Fruit fly (Drosophila melanogaster) whole organism, adult: ENCODE measurements around the gene Sfxn2.

Source experiments
- CG12768 ChIP-seq: fragments of 200-800 bp; sonication (Bioruptor generic); optimal IDR thresholded peaks from 2 replicates; lab custom pipeline; 2017; ENCODE audit warnings: missing biosample characterization, missing genetic modification characterization, mild to moderate bottlenecking, moderate library complexity, missing genetic modification reagents
- CG14711 ChIP-seq: fragments of 200-800 bp; sonication (Bioruptor generic); optimal IDR thresholded peaks from 2 replicates; lab custom pipeline; 2018; ENCODE audit warnings: missing biosample characterization, mild to moderate bottlenecking, missing genetic modification characterization, moderate library complexity
- CG1620 ChIP-seq: fragments of 200-800 bp; sonication (Bioruptor generic); optimal IDR thresholded peaks from 2 replicates; lab custom pipeline; 2016; ENCODE audit warnings: missing biosample characterization, missing genetic modification characterization
- CG33017 ChIP-seq: fragments of 200-800 bp; sonication (Bioruptor generic); optimal IDR thresholded peaks from 2 replicates; lab custom pipeline; 2018; ENCODE audit warnings: missing biosample characterization, mild to moderate bottlenecking, missing genetic modification characterization, moderate library complexity
- CG5204 ChIP-seq: fragments of 200-800 bp; sonication (Bioruptor generic); optimal IDR thresholded peaks from 2 replicates; lab custom pipeline; 2016; ENCODE audit warnings: missing biosample characterization, missing genetic modification characterization
- CG7045 ChIP-seq: fragments of 200-800 bp; sonication (Bioruptor generic); optimal IDR thresholded peaks from 2 replicates; lab custom pipeline; 2017; ENCODE audit warnings: missing biosample characterization, mild to moderate bottlenecking, missing genetic modification characterization
- CG7101 ChIP-seq: fragments of 200-800 bp; sonication (Bioruptor generic); optimal IDR thresholded peaks from 2 replicates; lab custom pipeline; 2018; ENCODE audit warnings: missing biosample characterization, mild to moderate bottlenecking, missing genetic modification characterization, moderate library complexity
- Clk ChIP-seq: fragments of 200-800 bp; sonication (Bioruptor generic); optimal IDR thresholded peaks from 2 replicates; lab custom pipeline; 2017; ENCODE audit warnings: missing biosample characterization, missing genetic modification characterization
- Crg-1 ChIP-seq: fragments of 200-800 bp; sonication (Bioruptor generic); optimal IDR thresholded peaks from 2 replicates; lab custom pipeline; 2016; ENCODE audit warnings: missing biosample characterization, missing genetic modification characterization
- Hr96 ChIP-seq: fragments of 200-800 bp; sonication (Bioruptor generic); optimal IDR thresholded peaks from 2 replicates; lab custom pipeline; 2016; ENCODE audit warnings: missing biosample characterization, missing genetic modification characterization
- Mnt ChIP-seq: fragments of 200-800 bp; sonication (Bioruptor generic); optimal IDR thresholded peaks from 2 replicates; lab custom pipeline; 2016; ENCODE audit warnings: missing biosample characterization, mild to moderate bottlenecking, missing genetic modification characterization
- bab1 ChIP-seq: fragments of 200-800 bp; sonication (Bioruptor generic); optimal IDR thresholded peaks from 3 replicates; lab custom pipeline; 2019; ENCODE audit warnings: missing biosample characterization, mild to moderate bottlenecking, missing genetic modification characterization, moderate library complexity
- cic ChIP-seq: fragments of 200-800 bp; sonication (Bioruptor generic); optimal IDR thresholded peaks from 2 replicates; lab custom pipeline; 2017; ENCODE audit warnings: missing biosample characterization, mild to moderate bottlenecking, missing genetic modification characterization, moderate library complexity
- cnc ChIP-seq, 2 experiments: fragments of >200 bp; optimal IDR thresholded peaks; 2 replicates each; lab custom pipeline; 2017
- kay ChIP-seq: fragments of 200-800 bp; sonication (Bioruptor generic); peaks from one replicate; lab custom pipeline; 2016; ENCODE audit warnings: missing biosample characterization, missing genetic modification characterization, borderline replicate concordance
- ovo ChIP-seq: fragments of 200-800 bp; sonication (Bioruptor generic); optimal IDR thresholded peaks from 2 replicates; lab custom pipeline; 2016; ENCODE audit warnings: missing biosample characterization, missing genetic modification characterization
- pad ChIP-seq: fragments of 200-800 bp; sonication (Bioruptor generic); optimal IDR thresholded peaks from 3 replicates; lab custom pipeline; 2017; ENCODE audit warnings: missing biosample characterization, missing genetic modification characterization, mild to moderate bottlenecking, moderate library complexity, missing genetic modification reagents
- tj ChIP-seq: fragments of 200-800 bp; sonication (Bioruptor generic); optimal IDR thresholded peaks from 3 replicates; lab custom pipeline; 2017; ENCODE audit warnings: missing biosample characterization, mild to moderate bottlenecking, missing genetic modification characterization, moderate library complexity
- toe ChIP-seq: fragments of 200-800 bp; sonication (Bioruptor generic); optimal IDR thresholded peaks from 2 replicates; lab custom pipeline; 2016; ENCODE audit warnings: missing biosample characterization, missing genetic modification characterization

Sfxn2 gene

DNA sequence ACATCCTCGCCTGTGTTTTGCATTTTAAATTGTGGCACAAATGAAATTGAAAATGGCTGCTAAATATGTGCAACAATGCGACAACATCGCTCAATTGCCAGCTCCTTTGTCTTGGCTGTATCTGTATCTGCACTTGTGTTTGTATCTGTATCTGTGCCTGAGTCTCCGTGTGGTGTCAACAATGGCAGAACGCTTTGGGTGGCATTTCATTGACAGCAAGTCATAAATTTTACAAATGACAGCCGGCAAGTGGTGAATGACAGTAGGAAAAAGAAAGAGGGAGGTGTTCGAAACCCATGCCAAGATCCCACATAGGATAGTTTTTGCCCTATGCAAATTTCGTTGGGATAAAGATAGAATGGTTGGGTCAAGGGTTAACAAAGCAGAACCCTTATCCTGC, 31.1 kb upstream of the Sfxn2 start:
- TF ChIP-seq Hr96 (GFP tag; lab: Kevin White, UChicago), result no peak
- no peak for TF ChIP-seq CG5204 (GFP tag; lab: Kevin White, UChicago)
- no peak for TF ChIP-seq Mnt (GFP tag; lab: Kevin White, UChicago)

DNA sequence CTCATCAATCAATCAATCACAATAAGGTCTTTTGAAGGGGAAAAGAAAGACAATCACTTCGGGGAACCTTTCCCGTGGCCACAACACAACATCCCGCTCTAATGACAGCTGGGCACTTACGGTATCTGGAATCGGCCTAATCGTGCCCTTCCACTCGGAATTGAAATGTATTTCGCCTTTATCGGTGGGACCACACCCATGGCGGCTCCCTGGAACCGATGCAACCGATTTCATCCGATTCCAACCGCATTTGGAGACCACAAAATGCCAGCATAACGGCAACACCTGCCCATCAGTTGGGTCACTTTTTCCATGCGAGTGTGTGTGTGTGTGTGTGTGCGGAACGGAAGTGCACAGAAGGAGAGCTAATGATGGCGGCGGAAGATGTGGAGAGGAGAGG, 30.3 kb upstream of the Sfxn2 start:
- no peak for TF ChIP-seq Hr96 (GFP tag; lab: Kevin White, UChicago)
- TF ChIP-seq CG5204 (GFP tag; lab: Kevin White, UChicago), result no peak
- no peak for TF ChIP-seq CG12768
- no peak for TF ChIP-seq CG14711 (tag; lab: Kevin White, UChicago)
- TF ChIP-seq pad (GFP tag; lab: Kevin White, UChicago), result no peak
- TF ChIP-seq cic (GFP tag; lab: Kevin White, UChicago), result no peak
- TF ChIP-seq CG7045, result no peak
- TF ChIP-seq toe, result no peak

DNA sequence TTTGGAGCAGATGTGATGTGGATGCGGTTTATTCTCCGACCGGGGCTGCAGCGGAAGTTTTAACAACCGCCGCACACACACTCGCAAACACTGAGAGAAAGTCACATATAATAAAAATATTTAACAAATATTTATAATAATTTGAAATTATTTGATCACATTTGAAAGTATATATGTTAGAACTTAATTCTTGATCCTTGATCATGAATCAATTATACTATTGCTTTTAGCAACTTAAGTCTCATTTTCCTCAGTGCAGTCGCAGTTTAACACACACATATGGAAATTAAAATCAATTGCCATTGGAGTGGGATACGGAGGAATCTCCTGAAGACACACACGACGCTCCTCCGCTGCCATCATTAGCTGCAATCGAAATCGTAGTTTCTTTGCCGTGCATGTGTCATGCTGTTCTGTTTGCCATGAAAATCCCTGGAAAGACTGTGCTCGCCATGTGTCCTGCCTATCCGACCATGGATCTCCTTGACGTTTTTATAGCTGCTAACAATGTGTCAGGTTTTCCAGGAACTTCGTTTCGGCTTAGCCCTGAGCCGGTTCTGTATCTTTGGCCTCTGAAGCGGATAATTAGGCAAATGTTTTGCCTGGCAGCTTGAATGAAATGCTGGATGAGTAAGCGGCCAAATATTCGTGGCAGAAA, 29.7 kb upstream of the Sfxn2 start:
- no peak for TF ChIP-seq CG5204 (GFP tag; lab: Kevin White, UChicago)
- TF ChIP-seq Clk (GFP tag; lab: Kevin White, UChicago), result no peak
- no peak for TF ChIP-seq tj (GFP tag; lab: Kevin White, UChicago)
- TF ChIP-seq CG7045, result no peak
- no peak for TF ChIP-seq Hr96 (GFP tag; lab: Kevin White, UChicago)
- TF ChIP-seq toe, result no peak
- TF ChIP-seq cic (GFP tag; lab: Kevin White, UChicago), result no peak
- TF ChIP-seq pad (GFP tag; lab: Kevin White, UChicago), result no peak

dm6 chr3L:19035163-19035900, 27.6 kb upstream of the Sfxn2 start:
- no peak for TF ChIP-seq Crg-1 (GFP tag; lab: Kevin White, UChicago)
- TF ChIP-seq CG1620 (GFP tag; lab: Kevin White, UChicago), result no peak
- no peak for TF ChIP-seq Mnt (GFP tag; lab: Kevin White, UChicago)
- no peak for TF ChIP-seq cic (GFP tag; lab: Kevin White, UChicago)
- no peak for TF ChIP-seq CG14711 (tag; lab: Kevin White, UChicago)
- no peak for TF ChIP-seq pad (GFP tag; lab: Kevin White, UChicago)
- no peak for TF ChIP-seq ovo (GFP tag; lab: Kevin White, UChicago)
- no peak for TF ChIP-seq tj (GFP tag; lab: Kevin White, UChicago)
- no peak for TF ChIP-seq kay
- no peak for TF ChIP-seq CG33017
- no peak for TF ChIP-seq toe
- TF ChIP-seq CG7101 (tag; lab: Kevin White, UChicago), result no peak
- TF ChIP-seq CG12768, result no peak
- TF ChIP-seq bab1 (GFP tag; lab: Kevin White, UChicago), result no peak
- no peak for TF ChIP-seq Clk (GFP tag; lab: Kevin White, UChicago)
- TF ChIP-seq CG5204 (GFP tag; lab: Kevin White, UChicago), result no peak

dm6 chr3L:19036119-19036518, 26.8 kb upstream of the Sfxn2 start:
- TF ChIP-seq CG7101 (tag; lab: Kevin White, UChicago) (no peak), CG12768 (no peak), CG33017 (no peak), Crg-1 (GFP tag; lab: Kevin White, UChicago) (no peak)

DNA sequence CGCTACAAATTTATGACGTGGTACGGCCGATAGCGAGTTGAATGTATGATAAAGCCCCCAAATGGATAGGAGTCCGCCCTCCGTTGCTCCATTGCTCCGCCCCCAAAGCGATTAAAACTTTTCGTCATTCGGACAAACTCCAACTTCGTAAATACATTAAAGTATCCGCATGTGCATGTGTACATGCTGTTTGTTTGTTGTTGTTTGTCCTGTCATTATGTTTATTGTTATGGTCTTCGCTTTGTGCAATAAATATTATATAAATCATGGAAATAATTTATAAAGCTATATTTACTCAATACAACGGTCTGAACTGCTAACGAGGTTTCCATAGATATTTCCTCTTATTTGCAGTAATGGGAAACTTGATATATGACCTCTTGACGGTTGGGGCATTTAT, 25.9 kb upstream of the Sfxn2 start:
- TF ChIP-seq CG12768 (no peak), Crg-1 (GFP tag; lab: Kevin White, UChicago) (no peak), CG7045 (no peak), CG5204 (GFP tag; lab: Kevin White, UChicago) (no peak), Clk (GFP tag; lab: Kevin White, UChicago) (no peak)

dm6 chr3L:19040155-19040644, 22.8 kb upstream of the Sfxn2 start:
- TF ChIP-seq CG1620 (GFP tag; lab: Kevin White, UChicago), result no peak
- TF ChIP-seq Hr96 (GFP tag; lab: Kevin White, UChicago), result no peak
- TF ChIP-seq cic (GFP tag; lab: Kevin White, UChicago), result peak; percentile 73
- peak; percentile 49 for TF ChIP-seq CG12768
- TF ChIP-seq pad (GFP tag; lab: Kevin White, UChicago), result no peak
- TF ChIP-seq tj (GFP tag; lab: Kevin White, UChicago), result peak; percentile 79
- TF ChIP-seq kay, result peak; percentile 86
- TF ChIP-seq toe, result no peak
- no peak for TF ChIP-seq cnc (optimal IDR thresholded peaks at IDR 0.05; lab: Kevin White, UChicago)
- TF ChIP-seq ovo (GFP tag; lab: Kevin White, UChicago), result no peak
- TF ChIP-seq bab1 (GFP tag; lab: Kevin White, UChicago), result no peak
- peak; percentile 9 for TF ChIP-seq Mnt (GFP tag; lab: Kevin White, UChicago)
